In the genomic region with DNA sequence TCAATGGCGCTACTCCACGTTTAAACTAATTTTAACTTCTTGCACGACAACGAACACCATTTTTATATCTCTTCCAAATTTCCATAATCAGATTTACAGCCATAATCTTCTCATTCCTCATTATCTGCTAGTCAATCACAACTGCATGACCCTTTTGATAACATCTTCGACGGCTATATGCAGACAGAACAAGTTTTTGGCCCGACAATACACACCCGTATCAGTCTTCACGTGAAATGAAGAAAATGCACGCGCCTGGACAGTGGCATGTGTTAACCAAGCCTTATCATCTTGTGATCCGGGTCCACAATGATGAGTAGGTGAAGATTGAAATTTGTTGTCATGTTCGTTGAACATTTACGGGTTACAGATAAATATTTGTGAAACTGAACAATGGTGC, we compare ENCODE assay signal across 3 worm cellular contexts.
TF ChIP-seq lines count a peak whose summit lies in the region.

No protein-coding gene starts in this region.

TF ChIP-seq in whole organism, L1 larva, 84 proteins besides CTCF, POLR2A, EP300 and RAD21 (continued from another document):
- peak; percentile 49; the same call in 1 of the 2 replicates for TF ChIP-seq grh-1 (GFP tag; IDR thresholded peaks at IDR 0.05; lab: Robert Waterston, UW)
- TF ChIP-seq blmp-1 (tag; optimal IDR thresholded peaks at IDR 0.05; lab: Kevin White, UChicago), result peak; percentile 57
- no peak for TF ChIP-seq ceh-63 (GFP tag; optimal IDR thresholded peaks at IDR 0.05; lab: Kevin White, UChicago)
- peak in 1 of 2 experiments; percentile 50 for TF ChIP-seq lin-35 (GFP tag; optimal IDR thresholded peaks at IDR 0.05; lab: Kevin White, UChicago)
- TF ChIP-seq snu-23 (GFP tag; optimal IDR thresholded peaks at IDR 0.05; lab: Kevin White, UChicago), result peak; percentile 44

TF ChIP-seq in whole organism, L2 larva, 48 proteins besides CTCF, POLR2A, EP300 and RAD21 (continued from another document):
- TF ChIP-seq elt-1 (tag; optimal IDR thresholded peaks at IDR 0.05; lab: Kevin White, UChicago) (no peak), peb-1 (tag; optimal IDR thresholded peaks at IDR 0.05; lab: Kevin White, UChicago) (no peak), sma-9 (GFP tag; optimal IDR thresholded peaks at IDR 0.05; lab: Kevin White, UChicago) (peak; percentile 49), sma-9 (tag; optimal IDR thresholded peaks at IDR 0.05; lab: Kevin White, UChicago) (no peak), nhr-25 (tag; optimal IDR thresholded peaks at IDR 0.05; lab: Kevin White, UChicago) (peak; percentile 73), ceh-16 (tag; optimal IDR thresholded peaks at IDR 0.05; lab: Kevin White, UChicago) (no peak), nhr-21 (tag; optimal IDR thresholded peaks at IDR 0.05; lab: Kevin White, UChicago) (peak; percentile 81), fos-1 (tag; optimal IDR thresholded peaks at IDR 0.05; lab: Kevin White, UChicago) (no peak)

TF ChIP-seq in whole organism, L3 larva, 47 proteins besides CTCF, POLR2A, EP300 and RAD21 (continued from another document):
- TF ChIP-seq aly-2 (tag; optimal IDR thresholded peaks at IDR 0.05; lab: Kevin White, UChicago), result no peak
- TF ChIP-seq mdl-1 (tag; optimal IDR thresholded peaks at IDR 0.05; lab: Kevin White, UChicago), result peak; percentile 1
- TF ChIP-seq fos-1 (tag; optimal IDR thresholded peaks at IDR 0.05; lab: Kevin White, UChicago), result no peak
- no peak for TF ChIP-seq ceh-16 (tag; optimal IDR thresholded peaks at IDR 0.05; lab: Kevin White, UChicago)
- TF ChIP-seq ceh-28 (tag; optimal IDR thresholded peaks at IDR 0.05; lab: Kevin White, UChicago), result no peak
- TF ChIP-seq nhr-76 (tag; optimal IDR thresholded peaks at IDR 0.05; lab: Kevin White, UChicago), result no peak
- peak; percentile 82 for TF ChIP-seq elt-1 (tag; optimal IDR thresholded peaks at IDR 0.05; lab: Kevin White, UChicago)
- no peak for TF ChIP-seq ztf-4 (tag; optimal IDR thresholded peaks at IDR 0.05; lab: Kevin White, UChicago)
- no peak for TF ChIP-seq daf-12 (tag; optimal IDR thresholded peaks at IDR 0.05; lab: Kevin White, UChicago)
- TF ChIP-seq sea-2 (GFP tag; optimal IDR thresholded peaks at IDR 0.05; lab: Kevin White, UChicago), result no peak
- TF ChIP-seq ama-1 (optimal IDR thresholded peaks at IDR 0.05; lab: Kevin White, UChicago), result no peak
- no peak for TF ChIP-seq pha-4 (tag; optimal IDR thresholded peaks at IDR 0.05; lab: Kevin White, UChicago)
- TF ChIP-seq fkh-2 (tag; optimal IDR thresholded peaks at IDR 0.05; lab: Kevin White, UChicago), result no peak
- no peak for TF ChIP-seq nhr-77 (tag; optimal IDR thresholded peaks at IDR 0.05; lab: Kevin White, UChicago)
- no peak for TF ChIP-seq nhr-237 (tag; optimal IDR thresholded peaks at IDR 0.05; lab: Kevin White, UChicago)
- no peak for TF ChIP-seq egl-27 (tag; optimal IDR thresholded peaks at IDR 0.05; lab: Kevin White, UChicago)
- no peak for TF ChIP-seq jun-1 (tag; optimal IDR thresholded peaks at IDR 0.05; lab: Kevin White, UChicago)
- peak; percentile 44 for TF ChIP-seq nhr-23 (tag; optimal IDR thresholded peaks at IDR 0.05; lab: Kevin White, UChicago)
- TF ChIP-seq elt-3 (tag; optimal IDR thresholded peaks at IDR 0.05; lab: Kevin White, UChicago), result peak in 1 of 3 experiments; percentile 55
- no peak for TF ChIP-seq fkh-10 (GFP tag; optimal IDR thresholded peaks at IDR 0.05; lab: Kevin White, UChicago)
- TF ChIP-seq nhr-43 (tag; optimal IDR thresholded peaks at IDR 0.05; lab: Kevin White, UChicago; ENCODE audit: poor library complexity, severe bottlenecking), result peak; percentile 89
- no peak for TF ChIP-seq zag-1 (tag; optimal IDR thresholded peaks at IDR 0.05; lab: Kevin White, UChicago)
- no peak for TF ChIP-seq tbx-2 (tag; optimal IDR thresholded peaks at IDR 0.05; lab: Kevin White, UChicago)
- no peak for TF ChIP-seq nfya-1 (tag; optimal IDR thresholded peaks at IDR 0.05; lab: Kevin White, UChicago; ENCODE audit: insufficient read depth)
- TF ChIP-seq hmg-11 (tag; optimal IDR thresholded peaks at IDR 0.05; lab: Kevin White, UChicago), result no peak
